Worm (Caenorhabditis elegans): ENCODE data around the gene ets-4.

DNA sequence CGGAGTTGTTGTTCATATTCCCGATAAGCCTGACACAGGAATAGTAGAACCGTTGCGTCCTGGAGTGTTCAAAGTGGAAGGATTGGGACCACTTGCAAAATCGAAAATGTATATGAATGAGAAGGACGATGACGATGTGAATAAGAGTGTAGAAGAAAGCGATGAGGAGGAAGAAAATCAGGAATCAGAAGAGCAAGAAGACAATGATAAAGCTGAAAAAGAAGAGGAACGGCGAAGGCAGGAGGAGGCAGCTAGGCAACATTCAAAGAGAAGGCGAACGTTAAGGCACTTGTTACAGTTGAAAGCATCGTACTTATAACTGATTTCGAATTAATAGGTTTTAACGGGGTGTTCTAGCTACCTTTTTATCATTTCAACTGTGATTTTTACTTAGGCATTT is 25.0 kb downstream of the ets-4 start:
- TF ChIP-seq him-1 (tag; optimal IDR thresholded peaks at IDR 0.05) (no peak), W03F9.2 (tag; optimal IDR thresholded peaks at IDR 0.05) (no peak)

All from whole organism, L4/young adult.